Fruit fly (Drosophila melanogaster): Measurements from ENCODE around the gene CG7394.
A peak's percentile ranks its signal among the peaks of the same experiment; 100 is the strongest.

The CG7394 gene

dm6 chr3L:11551949-11552348 lies 9.8 kb upstream of the CG7394 start (continued):
- TF ChIP-seq CG8119 (GFP tag; IDR thresholded peaks at IDR 0.05), result peak; percentile 68
- TF ChIP-seq vri (GFP tag; optimal IDR thresholded peaks at IDR 0.05), result no peak
- TF ChIP-seq CG6163 (GFP tag; IDR thresholded peaks at IDR 0.05), result peak; percentile 75; the same call in 2 of the 3 replicates
- TF ChIP-seq Hr38 (GFP tag; optimal IDR thresholded peaks at IDR 0.05), result no peak
- peak; percentile 71 for TF ChIP-seq Ets96B (tag; optimal IDR thresholded peaks at IDR 0.05)
- peak; percentile 10 for TF ChIP-seq CG11902 (GFP tag; optimal IDR thresholded peaks at IDR 0.05)
- TF ChIP-seq Sox14 (GFP tag; optimal IDR thresholded peaks at IDR 0.05), result peak; percentile 53
- TF ChIP-seq CG15336 (GFP tag; IDR thresholded peaks at IDR 0.05), result peak; percentile 76
- peak; percentile 53 for TF ChIP-seq Gug (GFP tag; IDR thresholded peaks at IDR 0.05)
- TF ChIP-seq Ets21C (GFP tag; optimal IDR thresholded peaks at IDR 0.05), result no peak
- peak; percentile 51 for TF ChIP-seq achi (GFP tag; optimal IDR thresholded peaks at IDR 0.05)
- no peak for TF ChIP-seq CG16779 (tag; optimal IDR thresholded peaks at IDR 0.05)
- TF ChIP-seq pdm3 (GFP tag; optimal IDR thresholded peaks at IDR 0.05), result peak; percentile 59
- peak; percentile 31 for TF ChIP-seq CG1621 (tag; optimal IDR thresholded peaks at IDR 0.05)
- TF ChIP-seq topi (GFP tag; optimal IDR thresholded peaks at IDR 0.05), result peak; percentile 63
- peak; percentile 76 for TF ChIP-seq svp (GFP tag)

- TF ChIP-seq CG1621 (tag; optimal IDR thresholded peaks at IDR 0.05), result peak; percentile 71
- peak; percentile 82 for TF ChIP-seq Lpt (GFP tag; optimal IDR thresholded peaks at IDR 0.05)
- no peak for TF ChIP-seq Hr39 (GFP tag; optimal IDR thresholded peaks at IDR 0.05)
- no peak for TF ChIP-seq CG4318 (GFP tag; optimal IDR thresholded peaks at IDR 0.05)
- TF ChIP-seq ss (GFP tag; optimal IDR thresholded peaks at IDR 0.05), result peak; percentile 87 to 96
- peak; percentile 25 for TF ChIP-seq CG6792 (GFP tag; optimal IDR thresholded peaks at IDR 0.05)
- peak; percentile 43 for TF ChIP-seq CG10669 (GFP tag; optimal IDR thresholded peaks at IDR 0.05)
- peak; percentile 81 for TF ChIP-seq net (GFP tag; optimal IDR thresholded peaks at IDR 0.05)
- peak; percentile 55 for TF ChIP-seq Ets96B (tag; optimal IDR thresholded peaks at IDR 0.05)
- TF ChIP-seq achi (GFP tag; optimal IDR thresholded peaks at IDR 0.05), result peak; percentile 26
- TF ChIP-seq Gug (GFP tag; IDR thresholded peaks at IDR 0.05), result 0 out of 2 replicates have a peak, but pooled peaks have one; percentile 26
- peak; percentile 31 for TF ChIP-seq CG34406 (GFP tag; optimal IDR thresholded peaks at IDR 0.05)
- TF ChIP-seq CG6808 (GFP tag; optimal IDR thresholded peaks at IDR 0.05), result peak; percentile 62
- TF ChIP-seq Ets21C (GFP tag; optimal IDR thresholded peaks at IDR 0.05), result no peak
- no peak for TF ChIP-seq Hr4 (GFP tag; optimal IDR thresholded peaks at IDR 0.05)
- TF ChIP-seq CG6276 (GFP tag; optimal IDR thresholded peaks at IDR 0.05), result peak; percentile 77
- peak; percentile 43 for TF ChIP-seq CG7368 (GFP tag; optimal IDR thresholded peaks at IDR 0.05)
- TF ChIP-seq cyc (GFP tag; optimal IDR thresholded peaks at IDR 0.05), result no peak
- TF ChIP-seq CG11902 (GFP tag; optimal IDR thresholded peaks at IDR 0.05), result no peak
- peak; percentile 75 for TF ChIP-seq CG9139 (GFP tag; optimal IDR thresholded peaks at IDR 0.05)
- peak; percentile 85 for TF ChIP-seq CG16779 (tag; optimal IDR thresholded peaks at IDR 0.05)
- no peak for TF ChIP-seq OdsH (GFP tag; optimal IDR thresholded peaks at IDR 0.05)
- TF ChIP-seq CG32006 (GFP tag; optimal IDR thresholded peaks at IDR 0.05), result peak; percentile 54
- TF ChIP-seq Blimp-1 (GFP tag; optimal IDR thresholded peaks at IDR 0.05), result peak; percentile 37
- peak; percentile 66; the same call in 2 of the 3 replicates for TF ChIP-seq eg (GFP tag; IDR thresholded peaks at IDR 0.05)
- TF ChIP-seq CG3919 (GFP tag; optimal IDR thresholded peaks at IDR 0.05), result peak; percentile 77
- TF ChIP-seq acj6 (GFP tag; optimal IDR thresholded peaks at IDR 0.05), result no peak
- TF ChIP-seq dsx (GFP tag; optimal IDR thresholded peaks at IDR 0.05; ENCODE audit: poor library complexity, severe bottlenecking), result peak; percentile 83
- peak; percentile 27 for TF ChIP-seq CG3032 (tag; optimal IDR thresholded peaks at IDR 0.05)
- TF ChIP-seq svp (GFP tag), result peak; percentile 81
- no peak for TF ChIP-seq CG31627 (GFP tag; optimal IDR thresholded peaks at IDR 0.05)
- TF ChIP-seq Sox15 (GFP tag; optimal IDR thresholded peaks at IDR 0.05), result no peak
- TF ChIP-seq Hr38 (GFP tag; optimal IDR thresholded peaks at IDR 0.05), result no peak
- TF ChIP-seq CG8632 (GFP tag; optimal IDR thresholded peaks at IDR 0.05), result peak; percentile 20
- TF ChIP-seq CG6163 (GFP tag; IDR thresholded peaks at IDR 0.05), result peak; percentile 82
- TF ChIP-seq Eip75B (GFP tag; optimal IDR thresholded peaks at IDR 0.05), result peak; percentile 58
- TF ChIP-seq pdm3 (GFP tag; optimal IDR thresholded peaks at IDR 0.05), result peak; percentile 15
- peak; percentile 28 for TF ChIP-seq Met (GFP tag; optimal IDR thresholded peaks at IDR 0.05)
- no peak for TF ChIP-seq Smox (GFP tag; optimal IDR thresholded peaks at IDR 0.05)
- no peak for TF ChIP-seq Eip93F (GFP tag; optimal IDR thresholded peaks at IDR 0.05)
- peak; percentile 71 for TF ChIP-seq fkh (GFP tag; optimal IDR thresholded peaks at IDR 0.05)
- TF ChIP-seq CG10631 (GFP tag; optimal IDR thresholded peaks at IDR 0.05), result no peak
- peak; percentile 72 for TF ChIP-seq CG6854 (GFP tag; optimal IDR thresholded peaks at IDR 0.05)
These were observed 8.7 kb upstream of the CG7394 start for dm6 chr3L:11552996-11553671.

Measured in whole organism, prepupa.